Worm (Caenorhabditis elegans) whole organism, L4 larva: Measurements from ENCODE around the gene F13B12.1.

Experiments used
- D1046.2 ChIP-seq: fragments of 200-800 bp; sonication (Bioruptor generic); IDR thresholded peaks from 2 replicates; pipeline ENCODE4 v1.3.6; 2022; ENCODE audit warnings: missing genetic modification characterization, missing compliant biosample characterization
- F37D6.2 ChIP-seq: sonication (generic microtip); optimal IDR thresholded peaks from 2 replicates; lab custom pipeline; 2016; ENCODE audit warnings: mild to moderate bottlenecking, missing genetic modification characterization, missing compliant biosample characterization
- F49E8.2 ChIP-seq: sonication (generic microtip); optimal IDR thresholded peaks from 2 replicates; lab custom pipeline; 2016; ENCODE audit warnings: missing compliant biosample characterization, mild to moderate bottlenecking, missing genetic modification characterization, borderline replicate concordance
- T20F7.1 ChIP-seq: fragments of 200-800 bp; sonication (Bioruptor generic); optimal IDR thresholded peaks from 2 replicates; lab custom pipeline; 2018; ENCODE audit warnings: mild to moderate bottlenecking, missing genetic modification characterization, missing compliant biosample characterization
- T26A8.4 ChIP-seq: fragments of 200-800 bp; sonication (Bioruptor generic); IDR thresholded peaks from 2 replicates; pipeline ENCODE4 v1.3.6; 2022; ENCODE audit warnings: missing genetic modification characterization, missing compliant biosample characterization
- Y105C5A.15 ChIP-seq: fragments of 200-800 bp; sonication (Bioruptor generic); IDR thresholded peaks from 2 replicates; pipeline ENCODE4 v1.3.6; 2022; ENCODE audit warnings: missing genetic modification characterization, missing compliant biosample characterization
- ZK337.2 ChIP-seq: fragments of 200-800 bp; sonication (Bioruptor generic); IDR thresholded peaks from 2 replicates; pipeline ENCODE4 v1.3.6; 2022; ENCODE audit warnings: missing genetic modification reagents, missing genetic modification characterization, missing compliant biosample characterization
- ZK546.5 ChIP-seq, 2 experiments: sonication (generic microtip); optimal IDR thresholded peaks; 2 replicates each; lab custom pipeline; 2017; ENCODE audit warnings: missing biosample characterization in 2 of 2, missing genetic modification characterization in 2 of 2
- aly-2 ChIP-seq: sonication (generic microtip); optimal IDR thresholded peaks from 2 replicates; lab custom pipeline; 2018; ENCODE audit warnings: missing biosample characterization, missing genetic modification characterization
- arid-1 ChIP-seq: fragments of 200-800 bp; sonication (Bioruptor generic); conservative IDR thresholded peaks from 2 replicates; pipeline ENCODE4 v1.3.6; 2022; ENCODE audit warnings: missing genetic modification reagents, missing genetic modification characterization, missing compliant biosample characterization
- ceh-32 ChIP-seq: sonication (generic microtip); optimal IDR thresholded peaks from 2 replicates; lab custom pipeline; 2016; ENCODE audit warnings: mild to moderate bottlenecking, missing genetic modification characterization, missing compliant biosample characterization; ENCODE audit not compliant: poor library complexity
- ceh-82 ChIP-seq: sonication (generic microtip); optimal IDR thresholded peaks from 2 replicates; lab custom pipeline; 2017; ENCODE audit warnings: missing biosample characterization, missing genetic modification characterization
- daf-12 ChIP-seq: fragments of 150-350 bp; optimal IDR thresholded peaks from 2 replicates; lab custom pipeline; 2014; ENCODE audit warnings: missing biosample characterization, missing genetic modification reagents, missing genetic modification characterization
- daf-16 ChIP-seq, 3 experiments: sonication (generic microtip); optimal IDR thresholded peaks; 2 replicates each; lab custom pipeline; 2016 to 2017; ENCODE audit warnings: missing genetic modification characterization in 3 of 3, missing genetic modification reagents in 3 of 3, mild to moderate bottlenecking in 2 of 3, missing compliant biosample characterization in 2 of 3, missing biosample characterization in 1 of 3, moderate library complexity in 1 of 3
- daf-19 ChIP-seq: fragments of 200-800 bp; sonication (Bioruptor generic); conservative IDR thresholded peaks from 2 replicates; pipeline ENCODE4 v1.3.6; 2022; ENCODE audit warnings: missing genetic modification characterization, missing compliant biosample characterization
- dmd-8 ChIP-seq: fragments of 200-800 bp; sonication (Bioruptor generic); IDR thresholded peaks from 2 replicates; pipeline ENCODE4 v1.3.6; 2022; ENCODE audit warnings: missing genetic modification characterization, missing compliant biosample characterization
- dmd-9 ChIP-seq: fragments of 200-800 bp; sonication (Bioruptor generic); IDR thresholded peaks from 2 replicates; pipeline ENCODE4 v1.3.6; 2022; ENCODE audit warnings: missing genetic modification reagents, missing genetic modification characterization, missing compliant biosample characterization
- dpl-1 ChIP-seq: fragments of 150-350 bp; optimal IDR thresholded peaks from 2 replicates; lab custom pipeline; 2014; ENCODE audit warnings: missing biosample characterization, missing genetic modification reagents, missing genetic modification characterization
- egl-27 ChIP-seq: sonication (generic microtip); optimal IDR thresholded peaks from 3 replicates; lab custom pipeline; 2017; ENCODE audit warnings: missing biosample characterization, missing genetic modification reagents, missing genetic modification characterization
- gei-8 ChIP-seq: fragments of 200-800 bp; sonication (Bioruptor generic); optimal IDR thresholded peaks from 2 replicates; lab custom pipeline; 2018; ENCODE audit warnings: mild to moderate bottlenecking, missing genetic modification characterization, missing compliant biosample characterization
- hlh-30 ChIP-seq: sonication (generic microtip); optimal IDR thresholded peaks from 2 replicates; lab custom pipeline; 2017; ENCODE audit warnings: antibody characterized with exemption, mild to moderate bottlenecking, missing genetic modification characterization, missing compliant biosample characterization; ENCODE audit not compliant: insufficient read depth
- hmg-1.1 ChIP-seq: fragments of 200-800 bp; sonication (Bioruptor generic); IDR thresholded peaks from 2 replicates; pipeline ENCODE4 v1.3.6; 2022; ENCODE audit warnings: missing genetic modification reagents, missing genetic modification characterization, missing compliant biosample characterization
- lin-13 ChIP-seq: fragments of 150-350 bp; optimal IDR thresholded peaks from 2 replicates; lab custom pipeline; 2014; ENCODE audit warnings: missing biosample characterization, missing genetic modification reagents, missing genetic modification characterization
- lin-29 ChIP-seq: fragments of 200-800 bp; sonication (Bioruptor generic); IDR thresholded peaks from 2 replicates; pipeline ENCODE4 v1.3.6; 2022; ENCODE audit warnings: missing genetic modification reagents, missing genetic modification characterization, missing compliant biosample characterization
- lin-39 ChIP-seq: fragments of 150-350 bp; optimal IDR thresholded peaks from 2 replicates; lab custom pipeline; 2014; ENCODE audit warnings: missing biosample characterization, missing genetic modification reagents, missing genetic modification characterization
- lir-3 ChIP-seq: sonication (generic microtip); optimal IDR thresholded peaks from 2 replicates; lab custom pipeline; 2016; ENCODE audit warnings: mild to moderate bottlenecking, missing genetic modification characterization, missing compliant biosample characterization
- lsy-2 ChIP-seq, 2 experiments: fragments of 150-350 bp in 1 of 2; sonication (generic microtip) in 1 of 2; optimal IDR thresholded peaks; 2 replicates each; lab custom pipeline; 2014 to 2017; ENCODE audit warnings: missing biosample characterization in 2 of 2, missing genetic modification characterization in 2 of 2
- madf-9 ChIP-seq: fragments of 200-800 bp; sonication (Bioruptor generic); conservative IDR thresholded peaks from 2 replicates; pipeline ENCODE4 v1.3.6; 2022; ENCODE audit warnings: missing genetic modification reagents, missing genetic modification characterization, missing compliant biosample characterization
- mdl-1 ChIP-seq, 2 experiments: fragments of 150-350 bp in 1 of 2; sonication (generic microtip) in 1 of 2; optimal IDR thresholded peaks; 2 replicates each; lab custom pipeline; 2014 to 2017; ENCODE audit warnings: missing biosample characterization in 2 of 2, missing genetic modification characterization in 2 of 2
- mes-2 ChIP-seq: sonication (generic microtip); optimal IDR thresholded peaks from 2 replicates; lab custom pipeline; 2016; ENCODE audit warnings: missing genotype, mild to moderate bottlenecking, missing genetic modification characterization, missing compliant biosample characterization; ENCODE audit not compliant: poor library complexity, severe bottlenecking
- nhr-10 ChIP-seq: fragments of 150-350 bp; optimal IDR thresholded peaks from 2 replicates; lab custom pipeline; 2014; ENCODE audit warnings: missing biosample characterization, missing genetic modification characterization
- nhr-102 ChIP-seq: sonication (generic microtip); optimal IDR thresholded peaks from 2 replicates; lab custom pipeline; 2016; ENCODE audit warnings: mild to moderate bottlenecking, missing genetic modification characterization, moderate library complexity, missing compliant biosample characterization
- nhr-25 ChIP-seq: sonication (generic microtip); optimal IDR thresholded peaks from 2 replicates; lab custom pipeline; 2017; ENCODE audit warnings: missing genetic modification characterization, mild to moderate bottlenecking, missing compliant biosample characterization, antibody characterized with exemption, moderate library complexity, borderline replicate concordance; ENCODE audit not compliant: insufficient read depth
- nhr-28 ChIP-seq: fragments of 150-350 bp; optimal IDR thresholded peaks from 2 replicates; lab custom pipeline; 2014; ENCODE audit warnings: missing biosample characterization, missing genetic modification characterization
- nhr-41 ChIP-seq: fragments of 200-800 bp; sonication (Bioruptor generic); IDR thresholded peaks from 2 replicates; pipeline ENCODE4 v1.3.6; 2022; ENCODE audit warnings: missing genetic modification reagents, missing genetic modification characterization, missing compliant biosample characterization
- nhr-42 ChIP-seq: fragments of 200-800 bp; sonication (Bioruptor generic); IDR thresholded peaks from 2 replicates; pipeline ENCODE4 v1.3.6; 2022; ENCODE audit warnings: missing genetic modification characterization, missing compliant biosample characterization
- nhr-76 ChIP-seq: fragments of 150-350 bp; optimal IDR thresholded peaks from 2 replicates; lab custom pipeline; 2014; ENCODE audit warnings: missing biosample characterization, missing genetic modification characterization
- nhr-77 ChIP-seq: fragments of 150-350 bp; optimal IDR thresholded peaks from 2 replicates; lab custom pipeline; 2014; ENCODE audit warnings: missing biosample characterization, missing genetic modification characterization
- pha-4 ChIP-seq, 2 experiments: fragments of 150-350 bp in 1 of 2; fragments of 200-800 bp in 1 of 2; sonication (Bioruptor generic) in 1 of 2; IDR thresholded peaks in 1 of 2; optimal IDR thresholded peaks in 1 of 2; 2 replicates each; pipeline versions ENCODE4 v1.3.6 to Lab custom; 2014 to 2022; ENCODE audit warnings: missing genetic modification characterization in 2 of 2, missing genetic modification reagents in 2 of 2, missing biosample characterization in 1 of 2, missing compliant biosample characterization in 1 of 2
- php-3 ChIP-seq: fragments of 200-800 bp; sonication (Bioruptor generic); IDR thresholded peaks from 2 replicates; pipeline ENCODE4 v1.3.6; 2022; ENCODE audit warnings: missing genetic modification reagents, missing genetic modification characterization, missing compliant biosample characterization
- pqm-1 ChIP-seq: sonication (generic microtip); optimal IDR thresholded peaks from 2 replicates; lab custom pipeline; 2017; ENCODE audit warnings: missing biosample characterization, missing genetic modification characterization
- saeg-2 ChIP-seq: fragments of 200-800 bp; sonication (Bioruptor generic); IDR thresholded peaks from 2 replicates; pipeline ENCODE4 v1.3.6; 2022; ENCODE audit warnings: missing genetic modification reagents, missing genetic modification characterization, missing compliant biosample characterization
- set-16 ChIP-seq: fragments of 200-800 bp; sonication (Bioruptor generic); IDR thresholded peaks from 2 replicates; pipeline ENCODE4 v1.3.6; 2022; ENCODE audit warnings: missing genetic modification reagents, missing genetic modification characterization, missing compliant biosample characterization
- snpc-1.2 ChIP-seq: fragments of 200-800 bp; sonication (Bioruptor generic); IDR thresholded peaks from 2 replicates; pipeline ENCODE4 v1.3.6; 2022; ENCODE audit warnings: missing genetic modification reagents, missing genetic modification characterization, missing compliant biosample characterization
- tra-1 ChIP-seq: fragments of 200-800 bp; sonication (Bioruptor generic); IDR thresholded peaks from 2 replicates; pipeline ENCODE4 v1.3.6; 2022; ENCODE audit warnings: missing genetic modification reagents, missing genetic modification characterization, missing compliant biosample characterization
- unc-39 ChIP-seq: sonication (generic microtip); optimal IDR thresholded peaks from 2 replicates; lab custom pipeline; 2017; ENCODE audit warnings: missing biosample characterization, missing genetic modification characterization
- zfp-3 ChIP-seq: fragments of 200-800 bp; sonication (Bioruptor generic); conservative IDR thresholded peaks from 2 replicates; pipeline ENCODE4 v1.3.6; 2022; ENCODE audit warnings: missing genetic modification reagents, missing genetic modification characterization, missing compliant biosample characterization
- zip-11 ChIP-seq: fragments of 200-800 bp; sonication (Bioruptor generic); IDR thresholded peaks from 2 replicates; pipeline ENCODE4 v1.3.6; 2022; ENCODE audit warnings: missing genetic modification characterization, missing compliant biosample characterization
- ztf-11 ChIP-seq: fragments of 150-350 bp; optimal IDR thresholded peaks from 2 replicates; lab custom pipeline; 2014; ENCODE audit warnings: missing biosample characterization, missing genetic modification characterization
- ztf-7 ChIP-seq: fragments of 150-350 bp; optimal IDR thresholded peaks from 2 replicates; lab custom pipeline; 2014; ENCODE audit warnings: missing biosample characterization, missing genetic modification characterization

F13B12.1 gene

DNA sequence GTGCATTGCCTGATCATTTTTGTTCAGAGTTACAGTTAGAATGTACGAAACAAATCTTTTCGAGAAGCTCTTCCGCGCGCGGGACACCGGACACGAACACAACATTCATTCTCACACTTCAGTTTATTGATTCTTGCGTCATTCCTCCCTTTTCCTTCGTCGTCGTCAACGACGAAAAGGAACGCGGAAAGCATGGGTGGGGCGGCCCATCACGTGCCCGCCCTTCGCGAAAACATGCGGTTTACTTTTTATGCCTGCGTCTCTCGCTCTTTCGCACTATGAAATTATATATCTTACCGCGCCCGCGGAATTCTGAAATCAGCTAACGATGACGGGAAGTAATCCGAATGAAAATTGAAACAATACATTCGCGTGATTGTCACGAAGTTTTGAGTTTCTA, 43.8 kb downstream of the F13B12.1 start (continued):
- TF ChIP-seq pha-4 (GFP tag; IDR thresholded peaks at IDR 0.05; lab: Robert Waterston, UW) (no peak), pha-4 (tag; optimal IDR thresholded peaks at IDR 0.05; lab: Kevin White, UChicago) (no peak), T26A8.4 (0 out of 2 replicates have a peak, but pooled peaks have one; percentile 21), T20F7.1 (GFP tag; lab: Kevin White, UChicago) (no peak), nhr-41 (GFP tag; lab: Robert Waterston, UW) (no peak), saeg-2 (GFP tag; lab: Robert Waterston, UW) (0 out of 2 replicates have a peak, but pooled peaks have one; percentile 11), set-16 (no peak), lin-39 (tag; lab: Kevin White, UChicago) (no peak), zip-11 (GFP tag; lab: Robert Waterston, UW) (no peak), ztf-11 (tag; lab: Kevin White, UChicago) (no peak), zfp-3 (GFP tag; lab: Robert Waterston, UW) (no peak), pqm-1 (tag; lab: Kevin White, UChicago) (no peak), madf-9 (GFP tag; lab: Robert Waterston, UW) (peak; percentile 92), snpc-1.2 (no peak), unc-39 (tag; lab: Kevin White, UChicago) (no peak), daf-12 (tag; lab: Kevin White, UChicago) (no peak), lin-13 (GFP tag; lab: Kevin White, UChicago) (peak; percentile 42), D1046.2 (GFP tag; lab: Robert Waterston, UW) (no peak), hmg-1.1 (GFP tag; lab: Robert Waterston, UW) (peak; percentile 52; the same call in 1 of the 2 replicates), ceh-32 (tag; lab: Kevin White, UChicago) (no peak), daf-19 (GFP tag; lab: Robert Waterston, UW) (no peak), lir-3 (tag; lab: Kevin White, UChicago) (no peak), nhr-76 (tag; lab: Kevin White, UChicago) (no peak), dmd-8 (GFP tag; lab: Robert Waterston, UW) (no peak), lsy-2 (tag; optimal IDR thresholded peaks at IDR 0.05; lab: Kevin White, UChicago) (peak in 1 of 2 experiments; percentile 63), tra-1 (GFP tag; lab: Robert Waterston, UW) (0 out of 2 replicates have a peak, but pooled peaks have one; percentile 40), hlh-30 (tag; lab: Kevin White, UChicago) (peak; percentile 98), F37D6.2 (peak; percentile 29), arid-1 (GFP tag; lab: Robert Waterston, UW) (no peak), dmd-9 (GFP tag; lab: Robert Waterston, UW) (no peak), nhr-102 (tag; lab: Kevin White, UChicago) (no peak), lin-29 (GFP tag; lab: Robert Waterston, UW) (no peak), nhr-10 (no peak), nhr-42 (GFP tag; lab: Robert Waterston, UW) (no peak), ZK546.5 (tag; optimal IDR thresholded peaks at IDR 0.05; lab: Kevin White, UChicago) (no peak), dpl-1 (peak; percentile 51), egl-27 (tag; lab: Kevin White, UChicago) (no peak), Y105C5A.15 (GFP tag; lab: Robert Waterston, UW) (no peak), ceh-82 (no peak), ZK337.2 (GFP tag; lab: Robert Waterston, UW) (no peak), aly-2 (tag; lab: Kevin White, UChicago) (no peak), gei-8 (no peak), nhr-25 (tag; lab: Kevin White, UChicago) (no peak), F49E8.2 (no peak), nhr-77 (tag; lab: Kevin White, UChicago) (no peak), ztf-7 (peak; percentile 15), nhr-28 (tag; lab: Kevin White, UChicago) (peak; percentile 31), mes-2 (peak; percentile 21), mdl-1 (tag; optimal IDR thresholded peaks at IDR 0.05; lab: Kevin White, UChicago) (peak; percentile 57 to 89), daf-16 (GFP tag; optimal IDR thresholded peaks at IDR 0.05; lab: Kevin White, UChicago) (peak in 1 of 2 experiments; percentile 29), daf-16 (tag; optimal IDR thresholded peaks at IDR 0.05; lab: Kevin White, UChicago) (peak; percentile 44), php-3 (GFP tag; lab: Robert Waterston, UW) (no peak)
